Worm (Caenorhabditis elegans): ENCODE results near the gene F41H10.4.
A peak's percentile ranks its signal among the peaks of the same experiment; 100 is the strongest.

The F41H10.4 gene

DNA sequence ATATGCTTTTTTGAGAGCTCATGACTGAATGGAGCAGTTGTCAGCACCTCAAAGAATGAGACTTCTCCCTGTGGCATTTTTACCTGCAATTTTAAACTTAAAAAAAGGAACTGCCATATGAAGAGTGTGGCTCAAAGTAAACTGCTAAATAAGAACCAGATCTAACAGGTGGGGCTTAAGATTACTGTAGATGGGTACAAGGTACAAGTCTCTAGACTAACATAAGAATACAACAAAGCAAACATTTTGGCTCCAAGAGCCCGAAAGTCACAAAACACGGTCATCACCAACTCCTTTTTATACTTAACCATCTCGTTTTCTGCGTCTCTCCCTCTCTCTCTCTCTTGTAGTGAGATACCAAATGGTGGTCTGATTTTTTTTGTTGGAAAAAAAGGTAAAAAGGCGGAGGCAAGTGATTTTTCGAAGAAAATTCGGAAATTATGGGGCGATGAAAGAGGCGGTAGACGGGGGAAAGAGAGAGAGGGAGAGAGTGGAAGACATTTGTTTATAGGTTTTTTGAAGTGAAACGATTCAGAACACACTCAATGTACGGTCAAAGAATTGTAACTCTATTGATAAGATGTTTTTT, 24.2 kb downstream of the F41H10.4 start, which contains the start of gene elo-6:
Gene elo-6 (minus strand): TSS at position 83 of the 589 bp plus-strand sequence.
- TF ChIP-seq ztf-11 (tag; optimal IDR thresholded peaks at IDR 0.05) (no peak), pha-4 (tag; optimal IDR thresholded peaks at IDR 0.05) (peak; percentile 55), eor-1 (tag; optimal IDR thresholded peaks at IDR 0.05) (no peak), ama-1 (optimal IDR thresholded peaks at IDR 0.05) (peak; percentile 77), pqm-1 (tag; optimal IDR thresholded peaks at IDR 0.05) (peak; percentile 67), jun-1 (tag; optimal IDR thresholded peaks at IDR 0.05) (peak; percentile 28), elt-2 (tag; optimal IDR thresholded peaks at IDR 0.05) (peak; percentile 85), zag-1 (tag; optimal IDR thresholded peaks at IDR 0.05) (no peak), nhr-67 (tag; optimal IDR thresholded peaks at IDR 0.05) (no peak)

DNA sequence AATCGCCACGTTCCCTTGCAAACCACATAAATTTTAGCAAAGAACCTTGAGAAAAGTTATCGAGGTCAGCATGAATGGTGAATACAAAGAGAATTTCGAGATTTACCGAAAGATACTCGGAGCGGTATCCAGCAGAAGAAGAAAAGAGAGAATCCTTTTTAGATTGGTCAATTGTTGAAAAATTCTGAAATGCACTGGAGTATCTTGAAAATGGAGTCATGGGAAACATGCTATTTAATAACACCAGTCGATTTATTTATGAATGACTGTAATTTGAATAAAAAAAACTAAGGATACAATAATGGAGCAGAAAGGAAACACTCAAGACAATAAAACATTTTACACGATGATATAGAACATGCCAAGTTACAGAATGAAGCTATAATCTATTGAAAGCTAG, 25.6 kb downstream of the F41H10.4 start:
- TF ChIP-seq nhr-25 (tag; optimal IDR thresholded peaks at IDR 0.05) (peak; percentile 24), ceh-28 (tag; optimal IDR thresholded peaks at IDR 0.05) (no peak)

- no peak for TF ChIP-seq unc-39 (tag; optimal IDR thresholded peaks at IDR 0.05)
- TF ChIP-seq nhr-25 (tag; optimal IDR thresholded peaks at IDR 0.05), result no peak
- TF ChIP-seq ceh-28 (tag; optimal IDR thresholded peaks at IDR 0.05), result no peak
- TF ChIP-seq nhr-12 (tag; optimal IDR thresholded peaks at IDR 0.05), result no peak
- TF ChIP-seq R02D3.7 (tag; optimal IDR thresholded peaks at IDR 0.05), result no peak
- TF ChIP-seq nhr-23 (tag; optimal IDR thresholded peaks at IDR 0.05), result no peak
- no peak for TF ChIP-seq snpc-4 (tag; optimal IDR thresholded peaks at IDR 0.05)
- TF ChIP-seq ceh-82 (tag; optimal IDR thresholded peaks at IDR 0.05), result no peak
- TF ChIP-seq nhr-43 (tag; optimal IDR thresholded peaks at IDR 0.05; ENCODE audit: poor library complexity, severe bottlenecking), result no peak
- no peak for TF ChIP-seq fkh-2 (tag; optimal IDR thresholded peaks at IDR 0.05)
- TF ChIP-seq lsy-12 (tag; optimal IDR thresholded peaks at IDR 0.05), result no peak
- no peak for TF ChIP-seq jun-1 (tag; optimal IDR thresholded peaks at IDR 0.05)
- TF ChIP-seq elt-1 (tag; optimal IDR thresholded peaks at IDR 0.05), result no peak
- no peak for TF ChIP-seq nhr-76 (tag; optimal IDR thresholded peaks at IDR 0.05)
- no peak for TF ChIP-seq nhr-11 (tag; optimal IDR thresholded peaks at IDR 0.05)
- no peak for TF ChIP-seq nfya-1 (tag; optimal IDR thresholded peaks at IDR 0.05; ENCODE audit: insufficient read depth)
Observed at ce11 chrIV:5391507-5392057, 27.2 kb downstream of the F41H10.4 start, which contains the start of the genes htp-1 and ZK616.5. Gene htp-1, minus strand, starts transcription at chrIV:5391557. Gene ZK616.5, plus strand, starts transcription at chrIV:5391929.

ce11 chrIV:5393566-5393965, 29.2 kb downstream of the F41H10.4 start:
- TF ChIP-seq ama-1 (optimal IDR thresholded peaks at IDR 0.05) (no peak), hmg-11 (tag; optimal IDR thresholded peaks at IDR 0.05) (no peak), mdl-1 (tag; optimal IDR thresholded peaks at IDR 0.05) (no peak), pqm-1 (tag; optimal IDR thresholded peaks at IDR 0.05) (peak; percentile 61), pha-4 (tag; optimal IDR thresholded peaks at IDR 0.05) (peak; percentile 51), elt-2 (tag; optimal IDR thresholded peaks at IDR 0.05) (peak; percentile 68)

DNA sequence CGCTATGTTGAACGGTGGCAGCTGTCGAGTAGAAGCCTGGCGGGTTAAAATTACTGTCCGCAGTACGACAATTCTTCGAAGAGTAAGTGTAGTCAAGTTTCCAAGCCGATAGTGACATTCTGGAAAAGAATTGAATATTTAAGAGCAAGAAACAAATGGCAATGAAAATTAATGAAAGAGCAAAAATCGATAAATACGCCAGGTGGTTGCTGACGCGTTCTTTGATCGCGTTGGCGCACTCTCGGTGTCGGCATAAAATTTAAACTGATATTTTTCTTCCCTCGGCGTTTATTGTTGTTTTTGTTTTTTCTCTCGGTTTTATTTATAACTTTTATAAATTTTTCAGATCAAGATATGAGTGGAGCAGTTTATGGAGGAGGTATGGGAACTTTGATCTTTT, 30.3 kb downstream of the F41H10.4 start, which contains the start of the genes perm-3 and swsn-6:
Gene perm-3 (minus strand): TSS at position 118 of the 400 bp plus-strand sequence.
Gene swsn-6 (plus strand): TSS at position 347 of the 400 bp plus-strand sequence.
- no peak for TF ChIP-seq fkh-2 (tag; optimal IDR thresholded peaks at IDR 0.05)
- TF ChIP-seq pha-4 (tag; optimal IDR thresholded peaks at IDR 0.05), result peak; percentile 89
- peak; percentile 63 for TF ChIP-seq R02D3.7 (tag; optimal IDR thresholded peaks at IDR 0.05)
- no peak for TF ChIP-seq nhr-11 (tag; optimal IDR thresholded peaks at IDR 0.05)
- peak; percentile 37 for TF ChIP-seq elt-2 (tag; optimal IDR thresholded peaks at IDR 0.05)
- no peak for TF ChIP-seq aly-2 (tag; optimal IDR thresholded peaks at IDR 0.05)
- peak; percentile 53 for TF ChIP-seq jun-1 (tag; optimal IDR thresholded peaks at IDR 0.05)
- no peak for TF ChIP-seq ama-1 (optimal IDR thresholded peaks at IDR 0.05)
- TF ChIP-seq lin-15B (tag; optimal IDR thresholded peaks at IDR 0.05), result peak; percentile 85
- peak; percentile 61 for TF ChIP-seq hmg-11 (tag; optimal IDR thresholded peaks at IDR 0.05)
- no peak for TF ChIP-seq nhr-12 (tag; optimal IDR thresholded peaks at IDR 0.05)
- TF ChIP-seq nfya-1 (tag; optimal IDR thresholded peaks at IDR 0.05; ENCODE audit: insufficient read depth), result peak; percentile 80
- no peak for TF ChIP-seq egl-27 (tag; optimal IDR thresholded peaks at IDR 0.05)
- TF ChIP-seq egl-5 (tag; optimal IDR thresholded peaks at IDR 0.05), result peak; percentile 45
- no peak for TF ChIP-seq nhr-76 (tag; optimal IDR thresholded peaks at IDR 0.05)
- peak; percentile 7 for TF ChIP-seq elt-1 (tag; optimal IDR thresholded peaks at IDR 0.05)
- TF ChIP-seq ceh-82 (tag; optimal IDR thresholded peaks at IDR 0.05), result no peak
- TF ChIP-seq nhr-237 (tag; optimal IDR thresholded peaks at IDR 0.05), result no peak
- TF ChIP-seq snpc-4 (tag; optimal IDR thresholded peaks at IDR 0.05), result peak; percentile 90
- TF ChIP-seq ZK546.5 (tag; optimal IDR thresholded peaks at IDR 0.05), result peak; percentile 37
- TF ChIP-seq lin-39 (tag; optimal IDR thresholded peaks at IDR 0.05), result peak; percentile 40
- TF ChIP-seq mdl-1 (tag; optimal IDR thresholded peaks at IDR 0.05), result no peak
- TF ChIP-seq ceh-16 (tag; optimal IDR thresholded peaks at IDR 0.05), result no peak
- TF ChIP-seq skn-1 (tag; optimal IDR thresholded peaks at IDR 0.05), result no peak
- TF ChIP-seq sea-2 (GFP tag; optimal IDR thresholded peaks at IDR 0.05), result no peak
- TF ChIP-seq lsy-12 (tag; optimal IDR thresholded peaks at IDR 0.05), result peak; percentile 49
- peak; percentile 73 for TF ChIP-seq nhr-25 (tag; optimal IDR thresholded peaks at IDR 0.05)
- TF ChIP-seq mml-1 (tag; optimal IDR thresholded peaks at IDR 0.05), result no peak
- TF ChIP-seq daf-12 (tag; optimal IDR thresholded peaks at IDR 0.05), result no peak
- no peak for TF ChIP-seq zag-1 (tag; optimal IDR thresholded peaks at IDR 0.05)
- no peak for TF ChIP-seq pqm-1 (tag; optimal IDR thresholded peaks at IDR 0.05)
- no peak for TF ChIP-seq elt-3 (tag; optimal IDR thresholded peaks at IDR 0.05)
- TF ChIP-seq eor-1 (tag; optimal IDR thresholded peaks at IDR 0.05), result no peak
- no peak for TF ChIP-seq ztf-4 (tag; optimal IDR thresholded peaks at IDR 0.05)
- TF ChIP-seq nhr-77 (tag; optimal IDR thresholded peaks at IDR 0.05), result no peak
